Worm (Caenorhabditis elegans) whole organism, L4/young adult: Measurements from ENCODE around the gene odr-1.
A peak's percentile ranks its signal among the peaks of the same experiment; 100 is the strongest.

Experiments
- dao-5 ChIP-seq: sonication (generic microtip); optimal IDR thresholded peaks from 2 replicates; lab custom pipeline; 2016; ENCODE audit warnings: missing genotype, missing genetic modification characterization, moderate library complexity, missing compliant biosample characterization
- him-1 ChIP-seq: sonication (generic microtip); optimal IDR thresholded peaks from 2 replicates; lab custom pipeline; 2016; ENCODE audit warnings: missing genotype, missing genetic modification reagents, missing genetic modification characterization, missing compliant biosample characterization

DNA sequence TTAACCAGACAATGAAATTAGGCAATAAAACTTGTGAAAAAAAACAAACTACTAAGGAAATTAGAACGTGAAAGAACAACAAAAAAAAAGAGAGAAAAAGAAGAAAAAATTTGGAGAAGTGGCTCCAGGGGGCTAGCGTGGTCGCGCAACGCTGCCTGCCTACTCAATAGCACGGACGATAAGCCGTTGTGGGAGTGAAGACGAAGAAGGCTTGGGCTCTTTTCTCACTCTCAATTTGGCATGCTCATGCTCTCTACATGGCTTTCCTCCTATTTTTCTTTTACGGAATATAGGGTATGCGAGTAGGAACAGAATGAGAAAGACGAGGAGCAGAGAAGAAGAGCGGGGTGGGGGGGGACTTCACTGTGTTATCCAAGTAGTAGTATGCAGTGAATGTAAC is 48.5 kb downstream of the odr-1 start:
- TF ChIP-seq him-1 (tag; lab: Kevin White, UChicago) (peak; percentile 85), dao-5 (tag; lab: Kevin White, UChicago) (no peak)
